Worm (Caenorhabditis elegans): ENCODE data around the gene cpi-1.

DNA sequence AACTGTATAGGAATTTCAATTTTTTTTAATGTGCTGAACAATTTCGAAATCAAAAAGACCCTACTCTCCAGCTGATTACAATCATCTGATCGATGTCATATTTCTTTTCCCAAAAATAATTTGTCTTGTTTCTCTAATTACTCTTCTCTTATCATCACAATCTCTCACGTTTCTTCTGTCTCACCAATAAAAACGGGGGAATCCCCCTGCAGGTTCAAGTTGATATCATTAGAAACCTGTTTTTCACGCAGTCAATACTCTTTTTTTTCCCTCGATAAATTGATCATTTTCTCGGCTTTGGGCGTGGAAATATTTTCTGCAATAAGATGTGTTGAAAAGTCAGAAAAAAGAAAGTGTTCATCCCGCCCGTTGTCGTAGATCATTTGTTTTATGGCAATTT, 6.3 kb upstream of the cpi-1 start:
- no peak for TF ChIP-seq blmp-1 (tag; optimal IDR thresholded peaks at IDR 0.05)
- no peak for TF ChIP-seq lin-13 (tag; optimal IDR thresholded peaks at IDR 0.05)
- no peak for TF ChIP-seq ham-2 (GFP tag; optimal IDR thresholded peaks at IDR 0.05)
- no peak for TF ChIP-seq unc-39 (tag; optimal IDR thresholded peaks at IDR 0.05)
- TF ChIP-seq ces-1 (GFP tag; optimal IDR thresholded peaks at IDR 0.05), result no peak
- no peak for TF ChIP-seq lsy-2 (tag; optimal IDR thresholded peaks at IDR 0.05)
- TF ChIP-seq unc-62 (GFP tag; optimal IDR thresholded peaks at IDR 0.05), result no peak
- TF ChIP-seq M03D4.4 (tag; optimal IDR thresholded peaks at IDR 0.05), result no peak
- TF ChIP-seq nhr-237 (tag; optimal IDR thresholded peaks at IDR 0.05), result no peak
